Fruit fly (Drosophila melanogaster): Measurements from ENCODE around the gene CCT6.

CCT6 gene

dm6 chrX:15740288-15740726, 6.1 kb upstream of the CCT6 start (continued):
- TF ChIP-seq CG9727 (GFP tag; optimal IDR thresholded peaks at IDR 0.05) (peak; percentile 60), CG10209 (GFP tag; optimal IDR thresholded peaks at IDR 0.05) (peak; percentile 70), nau (GFP tag; optimal IDR thresholded peaks at IDR 0.05) (no peak), Dek (tag; optimal IDR thresholded peaks at IDR 0.05) (peak; percentile 80), CG6765 (GFP tag; optimal IDR thresholded peaks at IDR 0.05) (peak; percentile 68), CG10979 (tag; optimal IDR thresholded peaks at IDR 0.05) (peak; percentile 50), CG4328 (GFP tag; optimal IDR thresholded peaks at IDR 0.05) (peak; percentile 58), CG14965 (GFP tag; optimal IDR thresholded peaks at IDR 0.05; ENCODE audit: borderline replicate concordance) (no peak), CG10462 (GFP tag; optimal IDR thresholded peaks at IDR 0.05) (no peak), peb (GFP tag; IDR thresholded peaks at IDR 0.05) (no peak), CG18599 (GFP tag; optimal IDR thresholded peaks at IDR 0.05) (peak; percentile 91), CG4820 (GFP tag; optimal IDR thresholded peaks at IDR 0.05) (peak; percentile 21), CG3838 (GFP tag; optimal IDR thresholded peaks at IDR 0.05) (peak; percentile 6), CG8290 (GFP tag; optimal IDR thresholded peaks at IDR 0.05) (no peak), CG8290 (tag; optimal IDR thresholded peaks at IDR 0.05) (peak in 1 of 2 experiments; percentile 82), Side (GFP tag; optimal IDR thresholded peaks at IDR 0.05) (peak; percentile 39), NFAT (GFP tag; IDR thresholded peaks at IDR 0.05) (peak; percentile 72), CG7963 (GFP tag; IDR thresholded peaks at IDR 0.05; ENCODE audit: partially characterized antibody) (no peak), rib (GFP tag; IDR thresholded peaks at IDR 0.05) (peak; percentile 81), Taf1 (GFP tag; IDR thresholded peaks at IDR 0.05) (peak; percentile 69), Fer2 (tag; optimal IDR thresholded peaks at IDR 0.05) (peak; percentile 54), CG9437 (GFP tag; optimal IDR thresholded peaks at IDR 0.05) (no peak), stc (GFP tag; IDR thresholded peaks at IDR 0.05) (peak; percentile 78), grau (tag; optimal IDR thresholded peaks at IDR 0.05) (peak; percentile 78), fd3F (GFP tag; optimal IDR thresholded peaks at IDR 0.05) (peak; percentile 60), gem (tag; optimal IDR thresholded peaks at IDR 0.05) (peak; percentile 81), CG16779 (GFP tag; IDR thresholded peaks at IDR 0.05) (peak; percentile 78; the same call in 1 of the 2 replicates), CG12391 (tag; optimal IDR thresholded peaks at IDR 0.05) (peak; percentile 69), sc (optimal IDR thresholded peaks at IDR 0.05) (no peak), sc (GFP tag; optimal IDR thresholded peaks at IDR 0.05) (peak; percentile 6), D19B (GFP tag; optimal IDR thresholded peaks at IDR 0.05) (peak; percentile 66), run (tag; optimal IDR thresholded peaks at IDR 0.05) (no peak), hth (optimal IDR thresholded peaks at IDR 0.05) (no peak), CG31224 (GFP tag; IDR thresholded peaks at IDR 0.05) (peak; percentile 65), vfl (GFP tag; optimal IDR thresholded peaks at IDR 0.05) (peak; percentile 60), nmo (GFP tag; optimal IDR thresholded peaks at IDR 0.05) (peak; percentile 53), Ssrp (tag; optimal IDR thresholded peaks at IDR 0.05) (peak; percentile 46), caup (GFP tag; optimal IDR thresholded peaks at IDR 0.05; ENCODE audit: severe bottlenecking) (peak; percentile 81), CG14860 (GFP tag; IDR thresholded peaks at IDR 0.05; ENCODE audit: partially characterized antibody) (no peak), CG17361 (GFP tag; IDR thresholded peaks at IDR 0.05) (peak; percentile 59), CG7839 (tag; optimal IDR thresholded peaks at IDR 0.05) (peak; percentile 77), CG6175 (GFP tag; IDR thresholded peaks at IDR 0.05) (peak; percentile 67; the same call in 2 of the 3 replicates), CG1233 (GFP tag; optimal IDR thresholded peaks at IDR 0.05) (peak; percentile 46), CG6854 (GFP tag; optimal IDR thresholded peaks at IDR 0.05) (peak; percentile 55), gsb (GFP tag; IDR thresholded peaks at IDR 0.05) (peak; percentile 70), CG18764 (GFP tag; optimal IDR thresholded peaks at IDR 0.05) (peak; percentile 45), croc (GFP tag; conservative IDR thresholded peaks at IDR 0.05) (no peak; the same call in 2 of the 3 replicates), oc (tag; optimal IDR thresholded peaks at IDR 0.05) (no peak), jumu (GFP tag; optimal IDR thresholded peaks at IDR 0.05) (peak; percentile 44), cato (GFP tag; optimal IDR thresholded peaks at IDR 0.05; ENCODE audit: borderline replicate concordance) (peak; percentile 29)

Data from whole organism, embryonic.